Fruit fly (Drosophila melanogaster) whole organism, wandering third instar larva: ENCODE results near the gene Glg1.

Source experiments
- lola ChIP-seq: fragments of >200 bp; optimal IDR thresholded peaks from 2 replicates; lab custom pipeline; 2017; ENCODE audit warnings: missing biosample characterization, missing genetic modification characterization
- pan ChIP-seq: fragments of >200 bp; optimal IDR thresholded peaks from 2 replicates; lab custom pipeline; 2017

dm6 chr3L:21518345-21518744 lies 11.0 kb upstream of the Glg1 start:
- no peak for TF ChIP-seq pan (lab: Kevin White, UChicago)
- TF ChIP-seq lola (GFP tag; lab: Kevin White, UChicago): no peak
